Worm (Caenorhabditis elegans): Measurements from ENCODE around the gene ZK488.5.

The ZK488.5 gene

DNA sequence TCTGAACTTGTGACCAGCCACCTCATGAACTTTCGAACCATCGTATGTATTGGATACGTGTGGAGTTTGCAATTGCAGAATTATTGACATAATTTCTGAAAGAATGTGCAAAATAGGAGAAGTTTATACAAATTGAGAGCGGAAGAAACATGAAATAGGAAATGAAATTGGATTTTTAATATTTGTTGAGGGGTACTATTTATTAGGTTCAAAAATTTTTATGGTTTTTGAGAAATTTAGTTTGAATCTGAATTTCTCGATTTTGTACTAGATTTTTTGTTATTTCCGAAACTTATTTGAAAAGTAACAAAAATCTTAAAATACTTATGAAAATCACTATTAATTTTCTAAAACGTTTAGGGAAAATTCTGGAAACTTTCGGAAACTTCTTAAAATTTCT is 35.5 kb downstream of the ZK488.5 start, which contains the start of gene F48G7.9:
Gene F48G7.9 (minus strand): TSS at position 101 of the 400 bp plus-strand sequence.
- TF ChIP-seq nhr-20 (tag; optimal IDR thresholded peaks at IDR 0.05) = no peak

ce11 chrV:631832-632231 is 38.8 kb downstream of the ZK488.5 start:
- TF ChIP-seq dsc-1 (tag; optimal IDR thresholded peaks at IDR 0.05) = no peak
- TF ChIP-seq jun-1 (tag; optimal IDR thresholded peaks at IDR 0.05) = no peak
- no peak for TF ChIP-seq lin-13 (GFP tag; optimal IDR thresholded peaks at IDR 0.05)
- TF ChIP-seq efl-1 (optimal IDR thresholded peaks at IDR 0.05) = peak; percentile 11 to 22
- TF ChIP-seq efl-1 (GFP tag; optimal IDR thresholded peaks at IDR 0.05 in 1 of 2) = peak in 1 of 2 experiments; percentile 62
- no peak for TF ChIP-seq nhr-19 (GFP tag; conservative IDR thresholded peaks at IDR 0.05)
- no peak for TF ChIP-seq pqm-1 (tag; optimal IDR thresholded peaks at IDR 0.05)
- TF ChIP-seq nhr-20 (tag; optimal IDR thresholded peaks at IDR 0.05) = peak; percentile 29
- no peak for TF ChIP-seq skn-1 (tag; optimal IDR thresholded peaks at IDR 0.05)
- TF ChIP-seq snu-23 (GFP tag; optimal IDR thresholded peaks at IDR 0.05) = peak; percentile 30
- no peak for TF ChIP-seq aly-2 (tag; optimal IDR thresholded peaks at IDR 0.05)
- TF ChIP-seq lin-35 (GFP tag; optimal IDR thresholded peaks at IDR 0.05) = peak in 1 of 2 experiments; percentile 32
- no peak for TF ChIP-seq pax-3 (tag; optimal IDR thresholded peaks at IDR 0.05)
- no peak for TF ChIP-seq fos-1 (tag; optimal IDR thresholded peaks at IDR 0.05)
- no peak for TF ChIP-seq dpl-1 (GFP tag; optimal IDR thresholded peaks at IDR 0.05)

ce11 chrV:634855-635254 is 41.8 kb downstream of the ZK488.5 start, which contains the start of gene F48G7.10:
Gene F48G7.10 (minus strand): TSS chrV:634955.
- TF ChIP-seq nhr-71 (tag; optimal IDR thresholded peaks at IDR 0.05) = no peak
- peak; percentile 58 for TF ChIP-seq nhr-85 (tag)

DNA sequence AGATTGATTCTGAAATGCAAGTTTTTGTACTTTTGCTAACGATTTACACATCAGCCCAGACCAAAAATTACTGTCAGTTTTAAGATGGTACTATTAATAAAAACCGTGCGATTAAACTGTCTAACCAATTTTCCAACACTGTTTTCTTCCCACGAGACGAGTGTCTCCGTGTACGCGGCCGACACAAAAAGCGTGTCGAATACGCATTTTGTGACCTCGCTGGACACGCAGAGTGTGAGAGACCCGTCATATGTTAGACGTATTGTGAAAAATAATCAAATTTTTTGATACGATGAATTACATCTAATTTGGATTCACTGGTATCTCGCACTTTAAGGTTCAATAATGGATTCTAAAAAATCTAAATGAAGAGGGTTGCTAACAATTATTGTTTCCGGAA is 42.6 kb downstream of the ZK488.5 start:
- TF ChIP-seq efl-1 (optimal IDR thresholded peaks at IDR 0.05) (no peak), efl-1 (GFP tag; optimal IDR thresholded peaks at IDR 0.05 in 1 of 2) (no peak), fkh-4 (tag; optimal IDR thresholded peaks at IDR 0.05; ENCODE audit: borderline replicate concordance) (no peak), ces-1 (GFP tag; optimal IDR thresholded peaks at IDR 0.05) (no peak), nhr-11 (tag; optimal IDR thresholded peaks at IDR 0.05) (no peak), ceh-90 (tag; optimal IDR thresholded peaks at IDR 0.05) (no peak), C04F5.9 (tag; optimal IDR thresholded peaks at IDR 0.05) (no peak), swsn-7 (tag; optimal IDR thresholded peaks at IDR 0.05) (no peak), lsy-2 (tag; optimal IDR thresholded peaks at IDR 0.05) (peak in 1 of 2 experiments; percentile 10), mdl-1 (tag; optimal IDR thresholded peaks at IDR 0.05) (peak in 1 of 2 experiments; percentile 47), blmp-1 (tag; optimal IDR thresholded peaks at IDR 0.05) (peak; percentile 35), aly-2 (tag; optimal IDR thresholded peaks at IDR 0.05) (no peak), tlp-1 (tag; optimal IDR thresholded peaks at IDR 0.05) (no peak), mep-1 (tag; optimal IDR thresholded peaks at IDR 0.05) (no peak), nhr-85 (tag) (peak; percentile 80), snu-23 (GFP tag; optimal IDR thresholded peaks at IDR 0.05) (peak; percentile 44), lin-35 (GFP tag; optimal IDR thresholded peaks at IDR 0.05) (peak in 1 of 2 experiments; percentile 67), egl-27 (tag; optimal IDR thresholded peaks at IDR 0.05) (no peak), nhr-71 (tag; optimal IDR thresholded peaks at IDR 0.05) (peak; percentile 27), C16A3.4 (tag; optimal IDR thresholded peaks at IDR 0.05) (peak; percentile 27), ztf-4 (tag; optimal IDR thresholded peaks at IDR 0.05) (no peak), efl-3 (GFP tag; optimal IDR thresholded peaks at IDR 0.05) (no peak), nhr-90 (tag; optimal IDR thresholded peaks at IDR 0.05; ENCODE audit: poor library complexity) (peak; percentile 0), lin-14 (GFP tag; optimal IDR thresholded peaks at IDR 0.05) (peak; percentile 95), elt-3 (tag; optimal IDR thresholded peaks at IDR 0.05) (peak in 1 of 6 experiments; percentile 8), alr-1 (tag; optimal IDR thresholded peaks at IDR 0.05; ENCODE audit: borderline replicate concordance) (no peak), skn-1 (tag; optimal IDR thresholded peaks at IDR 0.05) (no peak), egl-13 (tag; optimal IDR thresholded peaks at IDR 0.05) (no peak), F16B12.6 (tag; optimal IDR thresholded peaks at IDR 0.05) (no peak), unc-130 (tag; optimal IDR thresholded peaks at IDR 0.05) (peak; percentile 20), nhr-76 (tag; optimal IDR thresholded peaks at IDR 0.05) (no peak), snpc-4 (tag; optimal IDR thresholded peaks at IDR 0.05) (peak; percentile 66), tbx-2 (tag; optimal IDR thresholded peaks at IDR 0.05) (no peak), nhr-84 (tag; optimal IDR thresholded peaks at IDR 0.05) (no peak), mab-9 (GFP tag; IDR thresholded peaks at IDR 0.05) (no peak), rnt-1 (tag; optimal IDR thresholded peaks at IDR 0.05) (no peak), unc-86 (tag; optimal IDR thresholded peaks at IDR 0.05) (no peak), zag-1 (tag; optimal IDR thresholded peaks at IDR 0.05) (no peak), fos-1 (tag; optimal IDR thresholded peaks at IDR 0.05) (no peak), lin-13 (GFP tag; optimal IDR thresholded peaks at IDR 0.05) (no peak)
